Worm (Caenorhabditis elegans) whole organism, early embryonic: ENCODE results near the gene ethe-1.
A peak's percentile ranks its signal among the peaks of the same experiment; 100 is the strongest.

ENCODE experiments used
- B0310.2 ChIP-seq: sonication (generic microtip); optimal IDR thresholded peaks from 2 replicates; lab custom pipeline; 2016; ENCODE audit warnings: mild to moderate bottlenecking, missing genetic modification characterization, missing compliant biosample characterization
- F13C5.2 ChIP-seq: sonication (generic microtip); optimal IDR thresholded peaks from 2 replicates; lab custom pipeline; 2017; ENCODE audit warnings: mild to moderate bottlenecking, missing genetic modification characterization, inconsistent platforms, missing compliant biosample characterization
- aly-1 ChIP-seq: sonication (generic microtip); optimal IDR thresholded peaks from 2 replicates; lab custom pipeline; 2016; ENCODE audit warnings: missing genetic modification characterization, missing compliant biosample characterization
- ama-1 ChIP-seq: fragments of 150-350 bp; optimal IDR thresholded peaks from 2 replicates; lab custom pipeline; 2014
- ceh-13 ChIP-seq: fragments of 200-800 bp; sonication (Bioruptor generic); optimal IDR thresholded peaks from 2 replicates; lab custom pipeline; 2018; ENCODE audit warnings: mild to moderate bottlenecking, missing genetic modification characterization, missing compliant biosample characterization
- ceh-36 ChIP-seq: sonication (generic microtip); optimal IDR thresholded peaks from 2 replicates; lab custom pipeline; 2016; ENCODE audit warnings: missing genetic modification characterization, inconsistent platforms, missing compliant biosample characterization
- ets-7 ChIP-seq: sonication (generic microtip); optimal IDR thresholded peaks from 2 replicates; lab custom pipeline; 2016; ENCODE audit warnings: missing genotype, missing genetic modification characterization, missing compliant biosample characterization
- flt-1 ChIP-seq: fragments of 200-800 bp; sonication (Bioruptor generic); IDR thresholded peaks from 2 replicates; pipeline ENCODE4 v1.3.6; 2022; ENCODE audit warnings: missing genetic modification characterization, missing compliant biosample characterization
- hmbx-1 ChIP-seq: sonication (generic microtip); optimal IDR thresholded peaks from 2 replicates; lab custom pipeline; 2016; ENCODE audit warnings: mild to moderate bottlenecking, missing genetic modification characterization, missing compliant biosample characterization
- hmg-4 ChIP-seq: fragments of 200-800 bp; sonication (Bioruptor generic); optimal IDR thresholded peaks from 2 replicates; lab custom pipeline; 2018; ENCODE audit warnings: mild to moderate bottlenecking, missing genetic modification characterization, missing compliant biosample characterization
- hnd-1 ChIP-seq: sonication (generic microtip); optimal IDR thresholded peaks from 2 replicates; lab custom pipeline; 2016; ENCODE audit warnings: missing genetic modification characterization, missing compliant biosample characterization
- pes-1 ChIP-seq: fragments of 200-800 bp; sonication (Bioruptor generic); IDR thresholded peaks from 2 replicates; pipeline ENCODE4 v1.3.6; 2022; ENCODE audit warnings: missing genetic modification reagents, missing genetic modification characterization, missing compliant biosample characterization
- scrt-1 ChIP-seq: fragments of 200-800 bp; sonication (Bioruptor generic); IDR thresholded peaks from 2 replicates; pipeline ENCODE4 v1.3.6; 2022; ENCODE audit warnings: missing genetic modification characterization, missing compliant biosample characterization
- sea-1 ChIP-seq: fragments of 200-800 bp; sonication (Bioruptor generic); conservative IDR thresholded peaks from 2 replicates; pipeline ENCODE4 v1.3.6; 2022; ENCODE audit warnings: missing genetic modification characterization, missing compliant biosample characterization
- tbx-11 ChIP-seq: fragments of 200-800 bp; sonication (Bioruptor generic); IDR thresholded peaks from 2 replicates; pipeline ENCODE4 v1.3.6; 2022; ENCODE audit warnings: missing genetic modification characterization, missing compliant biosample characterization
- tbx-37 ChIP-seq: fragments of 200-800 bp; sonication (Bioruptor generic); conservative IDR thresholded peaks from 2 replicates; pipeline ENCODE4 v1.3.6; 2022; ENCODE audit warnings: missing genetic modification reagents, missing genetic modification characterization, missing compliant biosample characterization
- tra-4 ChIP-seq: sonication (generic microtip); optimal IDR thresholded peaks from 2 replicates; lab custom pipeline; 2017; ENCODE audit warnings: missing genetic modification characterization, missing compliant biosample characterization

ethe-1 gene

DNA sequence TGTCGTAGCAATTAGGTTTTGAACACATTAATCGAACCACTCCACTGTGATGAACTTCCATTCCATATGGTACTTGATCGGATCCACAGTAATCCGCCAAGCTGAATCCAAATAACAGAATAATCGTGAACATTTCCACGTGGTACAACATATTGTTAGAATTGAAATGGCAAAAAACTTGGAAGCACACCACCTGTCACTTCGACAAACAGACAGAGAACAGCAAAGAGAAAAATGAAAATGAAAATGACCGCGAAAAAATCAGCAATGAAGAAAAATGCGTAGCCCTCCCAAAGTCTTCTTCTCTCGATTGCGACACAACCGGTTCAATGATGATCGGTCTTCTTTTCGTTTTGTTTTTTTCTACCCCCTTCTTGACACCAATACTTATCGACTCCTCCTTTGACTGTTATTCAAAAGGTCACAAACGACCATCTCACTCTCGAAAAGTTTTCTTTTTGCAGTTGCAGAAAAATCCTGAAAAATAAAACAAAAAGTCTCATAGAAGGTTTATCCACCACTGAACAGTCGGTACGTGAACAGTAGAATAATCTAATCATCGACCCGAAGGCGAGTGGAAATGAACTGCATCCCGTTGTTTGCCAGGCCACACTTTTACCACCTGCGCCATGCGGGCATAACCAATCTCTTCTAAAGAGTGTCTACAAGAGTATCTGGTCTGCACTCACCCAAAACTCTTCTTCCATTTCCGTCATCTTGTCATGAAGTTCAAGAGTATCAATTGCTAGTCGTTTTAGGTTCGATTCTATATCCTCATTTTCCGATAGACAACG, 31.2 kb downstream of the ethe-1 start, which contains the start of gene wrt-3:
Gene wrt-3 (minus strand): TSS at position 322 of the 794 bp plus-strand sequence.
- TF ChIP-seq scrt-1 (GFP tag; lab: Robert Waterston, UW) (peak; percentile 99), aly-1 (tag; lab: Kevin White, UChicago) (peak; percentile 95), F13C5.2 (tag; lab: Kevin White, UChicago) (peak; percentile 91), tbx-11 (GFP tag; lab: Robert Waterston, UW) (peak; percentile 98), hmg-4 (no peak), hnd-1 (tag; lab: Kevin White, UChicago) (peak; percentile 87), ceh-13 (GFP tag; lab: Kevin White, UChicago) (peak; percentile 93), hmbx-1 (peak; percentile 81), flt-1 (GFP tag; lab: Robert Waterston, UW) (peak; percentile 95), pes-1 (peak; percentile 98), tra-4 (tag; lab: Kevin White, UChicago) (peak; percentile 87), B0310.2 (peak; percentile 92), ama-1 (lab: Kevin White, UChicago) (no peak), ets-7 (tag; lab: Kevin White, UChicago) (peak; percentile 86), sea-1 (GFP tag; lab: Robert Waterston, UW) (no peak; the same call in 1 of the 2 replicates), ceh-36 (peak; percentile 95), tbx-37 (GFP tag; lab: Robert Waterston, UW) (peak; percentile 94)

DNA sequence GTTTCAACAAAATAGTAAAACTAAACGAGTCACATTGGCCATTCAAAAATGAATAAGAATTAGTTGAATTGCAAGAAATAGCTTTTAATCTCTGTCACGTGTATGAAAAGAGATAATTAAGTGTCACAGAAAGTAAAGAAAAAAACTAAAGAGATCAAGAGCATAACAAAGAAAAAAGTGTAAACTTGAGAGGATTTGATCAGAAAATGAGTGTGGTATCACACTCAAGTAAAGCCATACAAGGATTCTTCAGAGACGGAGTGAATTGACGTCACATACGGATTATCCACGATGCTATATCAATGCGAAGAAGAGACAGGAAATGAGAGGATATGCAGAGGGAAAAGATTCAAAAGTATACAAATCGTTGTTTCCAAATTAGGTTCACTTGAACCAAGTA, 39.3 kb downstream of the ethe-1 start:
- no peak for TF ChIP-seq aly-1 (tag; lab: Kevin White, UChicago)
- no peak for TF ChIP-seq hmg-4
- TF ChIP-seq hmbx-1 = no peak
- no peak for TF ChIP-seq F13C5.2 (tag; lab: Kevin White, UChicago)
- no peak for TF ChIP-seq flt-1 (GFP tag; lab: Robert Waterston, UW)
- no peak for TF ChIP-seq hnd-1 (tag; lab: Kevin White, UChicago)
- TF ChIP-seq tbx-11 (GFP tag; lab: Robert Waterston, UW) = no peak
- TF ChIP-seq ceh-36 = no peak
- TF ChIP-seq pes-1 = no peak
- TF ChIP-seq tra-4 (tag; lab: Kevin White, UChicago) = no peak

DNA sequence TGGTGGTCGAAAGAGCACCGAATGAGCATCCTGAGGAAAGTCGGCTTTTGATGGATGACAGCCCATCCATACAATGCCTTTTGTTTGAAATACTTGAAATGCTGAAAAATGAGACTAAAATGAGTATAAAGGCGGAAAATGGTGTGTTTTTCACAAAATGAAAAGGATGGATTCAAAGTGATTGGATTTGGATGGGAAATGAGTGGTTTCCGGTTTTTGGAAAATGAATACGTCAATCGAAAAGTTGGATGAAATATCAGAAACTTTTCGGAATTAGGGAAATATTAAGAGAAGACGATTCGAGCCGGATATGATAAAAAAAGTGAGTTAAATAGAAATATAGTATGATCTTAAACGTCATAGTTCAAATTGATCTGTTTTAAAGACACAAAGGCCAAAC, 41.1 kb downstream of the ethe-1 start, which contains the start of gene F38E11.6:
Gene F38E11.6 (minus strand): TSS at position 101 of the 400 bp plus-strand sequence.
- TF ChIP-seq tra-4 (tag; lab: Kevin White, UChicago) (no peak), pes-1 (no peak), flt-1 (GFP tag; lab: Robert Waterston, UW) (no peak), B0310.2 (no peak), tbx-37 (GFP tag; lab: Robert Waterston, UW) (no peak), ets-7 (tag; lab: Kevin White, UChicago) (no peak), hmg-4 (no peak), ceh-36 (no peak), ama-1 (lab: Kevin White, UChicago) (no peak), scrt-1 (GFP tag; lab: Robert Waterston, UW) (no peak), tbx-11 (GFP tag; lab: Robert Waterston, UW) (no peak), hnd-1 (tag; lab: Kevin White, UChicago) (no peak), F13C5.2 (tag; lab: Kevin White, UChicago) (no peak)

DNA sequence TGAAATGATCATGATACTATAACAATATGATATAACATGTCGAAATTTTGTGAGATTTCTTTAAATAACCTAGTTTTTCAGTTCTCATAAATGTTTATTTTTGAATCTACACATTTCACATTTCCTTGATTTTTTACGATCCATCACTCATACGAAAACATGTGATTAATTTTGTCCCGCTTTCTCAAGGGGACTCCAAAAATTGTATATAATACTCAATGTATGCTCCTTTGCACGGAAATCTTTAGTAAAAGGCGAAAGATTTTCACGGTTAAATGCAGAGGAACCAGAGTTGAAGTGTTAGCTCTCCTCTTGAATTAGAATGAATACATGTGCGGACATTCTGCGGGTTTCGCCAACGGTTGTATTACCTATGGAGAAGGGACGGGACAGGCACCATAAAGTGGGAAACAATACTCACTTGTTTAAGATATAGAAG, 44.2 kb downstream of the ethe-1 start:
- no peak for TF ChIP-seq ceh-13 (GFP tag; lab: Kevin White, UChicago)
- TF ChIP-seq flt-1 (GFP tag; lab: Robert Waterston, UW) = no peak
- TF ChIP-seq sea-1 (GFP tag; lab: Robert Waterston, UW) = no peak
- TF ChIP-seq hnd-1 (tag; lab: Kevin White, UChicago) = no peak
- no peak for TF ChIP-seq ama-1 (lab: Kevin White, UChicago)
- no peak for TF ChIP-seq ceh-36
- no peak for TF ChIP-seq B0310.2
- no peak for TF ChIP-seq tbx-11 (GFP tag; lab: Robert Waterston, UW)
- TF ChIP-seq tbx-37 (GFP tag; lab: Robert Waterston, UW) = no peak
- TF ChIP-seq scrt-1 (GFP tag; lab: Robert Waterston, UW) = no peak

DNA sequence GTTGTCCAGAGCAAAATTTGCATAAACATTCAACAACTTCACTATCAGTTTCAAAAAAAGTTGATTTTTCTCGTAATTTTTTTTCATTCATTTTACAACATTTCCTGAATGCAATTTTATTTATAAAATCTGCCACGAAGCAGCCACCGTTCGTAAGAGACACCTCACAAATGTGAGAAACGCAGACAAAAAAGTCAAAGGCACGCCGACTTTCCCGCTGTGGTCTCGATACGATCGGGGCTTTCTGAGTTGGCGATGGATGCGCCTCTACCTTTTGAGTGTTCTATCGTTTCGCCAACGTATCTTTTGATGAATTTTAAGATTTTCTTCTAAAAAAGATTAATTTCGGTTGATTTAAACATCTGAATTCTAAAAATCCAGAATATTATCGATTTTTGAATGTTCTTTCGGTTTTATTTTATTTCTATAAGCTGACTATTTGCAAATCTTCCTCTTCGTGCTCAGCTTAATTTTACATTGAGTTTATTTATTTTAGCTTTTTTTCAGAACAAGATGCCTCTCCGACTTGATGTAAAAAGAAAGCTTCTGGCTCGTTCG, 49.3 kb downstream of the ethe-1 start, which contains the start of gene copb-2:
Gene copb-2 (plus strand): TSS at position 508 of the 558 bp plus-strand sequence.
- TF ChIP-seq flt-1 (GFP tag; lab: Robert Waterston, UW) = no peak
- no peak for TF ChIP-seq ets-7 (tag; lab: Kevin White, UChicago)
- TF ChIP-seq scrt-1 (GFP tag; lab: Robert Waterston, UW) = no peak
- no peak for TF ChIP-seq hmbx-1

DNA sequence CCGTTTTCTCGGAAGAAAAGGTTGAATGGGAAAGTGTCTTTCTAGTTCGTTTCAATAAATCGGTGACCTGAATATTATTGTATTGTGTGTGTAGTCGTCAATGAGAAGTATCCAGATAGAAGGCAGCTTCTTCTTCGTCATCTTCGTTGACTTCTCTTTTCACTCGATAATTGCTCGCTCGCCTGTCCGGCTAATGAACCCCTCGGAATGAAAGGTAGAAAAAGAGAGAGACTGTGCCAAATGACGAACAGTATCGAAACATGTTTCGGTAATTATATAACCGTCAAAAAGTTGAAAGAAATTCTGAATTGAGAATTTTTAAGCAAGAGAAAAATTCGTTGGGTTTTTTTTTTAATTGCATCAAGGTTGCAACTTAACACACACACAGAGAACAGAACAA, 51.2 kb downstream of the ethe-1 start, which contains the start of gene cutl-17:
Gene cutl-17 (minus strand): TSS at position 101 of the 400 bp plus-strand sequence.
- no peak for TF ChIP-seq tbx-37 (GFP tag; lab: Robert Waterston, UW)
- no peak for TF ChIP-seq sea-1 (GFP tag; lab: Robert Waterston, UW)
- TF ChIP-seq aly-1 (tag; lab: Kevin White, UChicago) = no peak
- no peak for TF ChIP-seq ets-7 (tag; lab: Kevin White, UChicago)
- no peak for TF ChIP-seq hmbx-1
- TF ChIP-seq ceh-36 = no peak
- TF ChIP-seq F13C5.2 (tag; lab: Kevin White, UChicago) = no peak
- TF ChIP-seq B0310.2 = no peak
